Worm (Caenorhabditis elegans) whole organism, L3 larva: Measurements from ENCODE around the gene set-4.

Experiments used
- ceh-82 ChIP-seq: fragments of 150-350 bp; optimal IDR thresholded peaks from 2 replicates; lab custom pipeline; 2014; ENCODE audit warnings: missing biosample characterization, missing genetic modification characterization
- daf-12 ChIP-seq: fragments of 150-350 bp; optimal IDR thresholded peaks from 2 replicates; lab custom pipeline; 2014; ENCODE audit warnings: missing biosample characterization, missing genetic modification reagents, missing genetic modification characterization
- nhr-237 ChIP-seq: fragments of 150-350 bp; optimal IDR thresholded peaks from 2 replicates; lab custom pipeline; 2014; ENCODE audit warnings: missing biosample characterization, missing genetic modification characterization
- ztf-11 ChIP-seq: fragments of 150-350 bp; optimal IDR thresholded peaks from 2 replicates; lab custom pipeline; 2014; ENCODE audit warnings: missing biosample characterization, missing genetic modification characterization

DNA sequence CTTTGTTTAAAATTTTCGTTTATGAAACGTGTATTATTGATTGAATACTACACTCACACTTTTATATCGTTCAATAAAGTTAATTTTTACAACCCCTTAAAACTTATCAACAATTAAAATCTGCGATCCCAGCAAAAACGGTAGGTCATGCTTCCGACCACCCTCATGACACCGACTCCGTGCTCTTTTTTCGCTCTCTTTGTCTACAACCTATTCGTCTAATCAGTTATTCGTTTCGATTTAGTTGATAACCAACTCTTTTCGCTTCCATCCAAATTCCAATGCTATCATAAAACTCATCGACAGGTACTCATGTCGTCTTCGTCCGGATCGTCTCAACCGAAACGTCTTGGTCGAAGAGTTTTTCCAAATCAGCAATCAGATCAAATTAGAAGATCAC, 48.1 kb downstream of the set-4 start, which contains the start of gene F13H8.1:
- no peak for TF ChIP-seq ceh-82 (tag; lab: Kevin White, UChicago)
- no peak for TF ChIP-seq daf-12 (tag; lab: Kevin White, UChicago)
- no peak for TF ChIP-seq ztf-11
- TF ChIP-seq nhr-237 (tag; lab: Kevin White, UChicago), result no peak
